Fruit fly (Drosophila melanogaster) whole organism, pupa: ENCODE results near the gene beta-PheRS.

Experiments used
- CG4496 ChIP-seq: fragments of 200-800 bp; sonication (Bioruptor generic); IDR thresholded peaks from 3 replicates; pipeline ENCODE4 v1.3.6; 2022; ENCODE audit warnings: missing biosample characterization, missing genetic modification characterization
- Pif1A ChIP-seq: fragments of 200-800 bp; sonication (Bioruptor generic); optimal IDR thresholded peaks from 3 replicates; lab custom pipeline; 2016; ENCODE audit warnings: missing biosample characterization, missing genetic modification characterization

DNA sequence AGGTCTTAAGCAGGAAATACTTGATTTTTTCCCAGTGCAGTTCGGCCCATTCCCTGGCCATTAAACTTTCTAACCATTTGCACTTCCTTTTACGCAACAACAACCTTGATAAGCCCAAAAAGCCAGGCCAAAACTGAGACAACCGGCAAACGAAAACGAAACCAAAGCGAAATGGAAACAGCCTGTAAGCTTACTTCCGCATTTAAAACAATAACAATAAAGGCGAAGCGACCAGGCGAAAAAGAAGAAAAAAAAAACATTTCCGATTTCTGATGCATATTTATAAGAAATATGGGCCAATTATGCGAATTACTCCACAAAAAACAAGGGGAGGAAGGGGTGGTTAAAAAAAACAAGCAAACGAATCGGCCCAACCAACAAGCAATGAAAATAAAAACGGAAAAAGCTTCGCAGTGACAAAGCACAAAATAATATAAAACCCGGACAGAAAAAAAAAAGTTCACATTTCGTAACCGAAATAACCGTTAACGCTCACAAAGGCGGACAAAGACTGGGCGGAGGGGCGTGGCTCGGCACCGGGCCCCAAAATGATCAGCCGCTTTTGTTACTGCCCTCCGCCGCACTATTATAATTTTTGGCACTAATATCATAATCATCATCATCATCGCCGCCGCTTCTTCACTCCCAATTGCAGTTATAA lies 47.1 kb downstream of the beta-PheRS start:
- TF ChIP-seq CG4496 (GFP tag; lab: Robert Waterston, UW) (no peak), Pif1A (GFP tag; lab: Kevin White, UChicago) (no peak)
